Fruit fly (Drosophila melanogaster) whole organism, embryonic: ENCODE results near the gene sosie.

Source experiments
- Aef1 ChIP-seq: fragments of 200-800 bp; sonication (Bioruptor generic); IDR thresholded peaks from 3 replicates; pipeline ENCODE4 v1.3.6; 2022; ENCODE audit warnings: missing biosample characterization, missing genetic modification characterization
- CG10267 ChIP-seq: fragments of 200-800 bp; sonication (Bioruptor generic); optimal IDR thresholded peaks from 2 replicates; lab custom pipeline; 2018; ENCODE audit warnings: missing biosample characterization, mild to moderate bottlenecking, missing genetic modification characterization, moderate library complexity
- CG10321 ChIP-seq: fragments of 200-800 bp; sonication (Bioruptor generic); IDR thresholded peaks from 2 replicates; pipeline ENCODE4 v1.3.6; 2022; ENCODE audit warnings: missing biosample characterization, missing genetic modification characterization
- CG10462 ChIP-seq: fragments of 200-800 bp; sonication (Bioruptor generic); optimal IDR thresholded peaks from 2 replicates; lab custom pipeline; 2016; ENCODE audit warnings: missing biosample characterization, missing genetic modification characterization
- CG12071 ChIP-seq: fragments of 200-800 bp; sonication (Bioruptor generic); optimal IDR thresholded peaks from 3 replicates; lab custom pipeline; 2018; ENCODE audit warnings: missing biosample characterization, mild to moderate bottlenecking, missing genetic modification characterization
- CG13287 ChIP-seq: fragments of 200-800 bp; sonication (Bioruptor generic); IDR thresholded peaks from 2 replicates; pipeline ENCODE4 v1.3.6; 2022; ENCODE audit warnings: missing biosample characterization, missing genetic modification characterization; ENCODE audit not compliant: partially characterized antibody
- CG17385 ChIP-seq: fragments of 200-800 bp; sonication (Bioruptor generic); optimal IDR thresholded peaks from 3 replicates; lab custom pipeline; 2018; ENCODE audit warnings: missing biosample characterization, mild to moderate bottlenecking, missing genetic modification characterization
- CG31441 ChIP-seq: fragments of 200-800 bp; sonication (Bioruptor generic); IDR thresholded peaks from 2 replicates; pipeline ENCODE4 v1.3.6; 2022; ENCODE audit warnings: missing biosample characterization, missing genetic modification characterization
- CG32772 ChIP-seq: fragments of 200-800 bp; sonication (Bioruptor generic); IDR thresholded peaks from 2 replicates; pipeline ENCODE4 v1.3.6; 2022; ENCODE audit warnings: missing biosample characterization, missing genetic modification characterization
- CG4617 ChIP-seq: fragments of 200-800 bp; sonication (Bioruptor generic); optimal IDR thresholded peaks from 3 replicates; lab custom pipeline; 2016; ENCODE audit warnings: missing biosample characterization, missing genetic modification characterization, borderline replicate concordance
- CG4707 ChIP-seq: fragments of 200-800 bp; sonication (Bioruptor generic); optimal IDR thresholded peaks from 2 replicates; lab custom pipeline; 2018; ENCODE audit warnings: missing biosample characterization, mild to moderate bottlenecking, missing genetic modification characterization, moderate library complexity
- CG4854 ChIP-seq: fragments of 200-800 bp; sonication (Bioruptor generic); optimal IDR thresholded peaks from 2 replicates; lab custom pipeline; 2016; ENCODE audit warnings: missing biosample characterization, missing genetic modification characterization, inconsistent platforms
- CG6175 ChIP-seq: fragments of 200-800 bp; sonication (Bioruptor generic); IDR thresholded peaks from 3 replicates; pipeline ENCODE4 v1.3.6; 2022; ENCODE audit warnings: missing biosample characterization, missing genetic modification characterization
- CG6791 ChIP-seq: fragments of 200-800 bp; sonication (Bioruptor generic); IDR thresholded peaks from 3 replicates; pipeline ENCODE4 v1.3.6; 2022; ENCODE audit warnings: missing biosample characterization, missing genetic modification characterization; ENCODE audit not compliant: partially characterized antibody
- CG7556 ChIP-seq: fragments of 200-800 bp; sonication (Bioruptor generic); optimal IDR thresholded peaks from 2 replicates; lab custom pipeline; 2017; ENCODE audit warnings: missing biosample characterization, mild to moderate bottlenecking, missing genetic modification characterization
- CG7786 ChIP-seq: fragments of 200-800 bp; sonication (Bioruptor generic); optimal IDR thresholded peaks from 2 replicates; lab custom pipeline; 2016; ENCODE audit warnings: missing biosample characterization, missing genetic modification characterization
- CG8944 ChIP-seq: fragments of 200-800 bp; sonication (Bioruptor generic); optimal IDR thresholded peaks from 3 replicates; lab custom pipeline; 2016; ENCODE audit warnings: missing biosample characterization, missing genetic modification characterization
- CG9876 ChIP-seq: fragments of 200-800 bp; sonication (Bioruptor generic); optimal IDR thresholded peaks from 2 replicates; lab custom pipeline; 2016; ENCODE audit warnings: missing biosample characterization, missing genetic modification characterization
- CoRest ChIP-seq: fragments of 200-800 bp; sonication (Bioruptor generic); optimal IDR thresholded peaks from 3 replicates; lab custom pipeline; 2018; ENCODE audit warnings: missing biosample characterization, mild to moderate bottlenecking, missing genetic modification characterization, moderate library complexity
- D19A ChIP-seq: fragments of 200-800 bp; optimal IDR thresholded peaks from 3 replicates; lab custom pipeline; 2019; ENCODE audit warnings: missing biosample characterization, mild to moderate bottlenecking, missing genetic modification characterization, moderate library complexity
- Dll ChIP-seq: fragments of 200-800 bp; sonication (Bioruptor generic); IDR thresholded peaks from 4 replicates; pipeline ENCODE4 v1.3.6; 2022; ENCODE audit warnings: missing biosample characterization, missing genetic modification characterization; ENCODE audit not compliant: partially characterized antibody
- Fer2 ChIP-seq: fragments of 200-800 bp; sonication (Bioruptor generic); optimal IDR thresholded peaks from 2 replicates; lab custom pipeline; 2018; ENCODE audit warnings: missing biosample characterization, mild to moderate bottlenecking, missing genetic modification characterization, moderate library complexity
- H15 ChIP-seq: fragments of 200-800 bp; sonication (Bioruptor generic); IDR thresholded peaks from 3 replicates; pipeline ENCODE4 v1.3.6; 2022; ENCODE audit warnings: missing biosample characterization, missing genetic modification characterization
- HmgZ ChIP-seq: fragments of 200-800 bp; sonication (Bioruptor generic); optimal IDR thresholded peaks from 2 replicates; lab custom pipeline; 2018; ENCODE audit warnings: missing biosample characterization, mild to moderate bottlenecking, missing genetic modification characterization
- Hmr ChIP-seq: fragments of 200-800 bp; sonication (Bioruptor generic); optimal IDR thresholded peaks from 3 replicates; lab custom pipeline; 2017; ENCODE audit warnings: mild to moderate bottlenecking, missing biosample characterization, missing genetic modification reagents, missing genetic modification characterization
- Hr3 ChIP-seq: fragments of 200-800 bp; sonication (Bioruptor generic); optimal IDR thresholded peaks from 3 replicates; lab custom pipeline; 2016; ENCODE audit warnings: missing biosample characterization, missing genetic modification characterization
- Kr ChIP-seq: fragments of 200-800 bp; sonication (Bioruptor generic); optimal IDR thresholded peaks from 2 replicates; lab custom pipeline; 2017; ENCODE audit warnings: missing biosample characterization, mild to moderate bottlenecking, missing genetic modification characterization
- MBD-R2 ChIP-seq: fragments of 200-800 bp; sonication (Bioruptor generic); IDR thresholded peaks from 2 replicates; pipeline ENCODE4 v1.3.6; 2022; ENCODE audit warnings: missing biosample characterization, missing genetic modification characterization
- Med ChIP-seq: fragments of 200-800 bp; sonication (Bioruptor generic); peaks from one replicate; lab custom pipeline; 2016; ENCODE audit warnings: missing biosample characterization, missing genetic modification characterization, mild to moderate bottlenecking, inconsistent platforms, moderate library complexity
- Ravus ChIP-seq: fragments of 200-800 bp; sonication (Bioruptor generic); IDR thresholded peaks from 2 replicates; pipeline ENCODE4 v1.3.6; 2022; ENCODE audit warnings: missing biosample characterization, missing genetic modification characterization
- Six4 ChIP-seq: fragments of 200-800 bp; sonication (Bioruptor generic); optimal IDR thresholded peaks from 2 replicates; lab custom pipeline; 2016; ENCODE audit warnings: missing biosample characterization, missing genetic modification characterization
- Tbp ChIP-seq: fragments of >200 bp; optimal IDR thresholded peaks from 2 replicates; lab custom pipeline; 2018; ENCODE audit warnings: missing biosample characterization, missing genetic modification characterization
- ase ChIP-seq: fragments of 200-800 bp; sonication (Bioruptor generic); IDR thresholded peaks from 3 replicates; pipeline ENCODE4 v1.3.6; 2022; ENCODE audit warnings: missing biosample characterization, missing genetic modification characterization
- cg ChIP-seq: fragments of 200-800 bp; sonication (Bioruptor generic); optimal IDR thresholded peaks from 3 replicates; lab custom pipeline; 2019; ENCODE audit warnings: missing biosample characterization, mild to moderate bottlenecking, missing genetic modification characterization, moderate library complexity
- emc ChIP-seq: fragments of 200-800 bp; sonication (Bioruptor generic); optimal IDR thresholded peaks from 2 replicates; lab custom pipeline; 2016; ENCODE audit warnings: missing biosample characterization, missing genetic modification characterization
- eve ChIP-seq, 2 experiments: fragments of >200 bp; optimal IDR thresholded peaks; 2 replicates each; lab custom pipeline; 2017; ENCODE audit warnings: missing biosample characterization in 2 of 2, missing genetic modification characterization in 2 of 2
- ewg ChIP-seq: fragments of 200-800 bp; sonication (Bioruptor generic); optimal IDR thresholded peaks from 3 replicates; lab custom pipeline; 2017; ENCODE audit warnings: mild to moderate bottlenecking, missing biosample characterization, missing genetic modification reagents, missing genetic modification characterization
- exex ChIP-seq: fragments of 200-800 bp; sonication (Bioruptor generic); optimal IDR thresholded peaks from 4 replicates; lab custom pipeline; 2018; ENCODE audit warnings: missing biosample characterization, mild to moderate bottlenecking, missing genetic modification characterization, moderate library complexity
- jing ChIP-seq: fragments of 200-800 bp; sonication (Bioruptor generic); optimal IDR thresholded peaks from 2 replicates; lab custom pipeline; 2018; ENCODE audit warnings: missing biosample characterization, mild to moderate bottlenecking, missing genetic modification characterization
- sens ChIP-seq: fragments of 200-800 bp; sonication (Bioruptor generic); peaks from one replicate; lab custom pipeline; 2016; ENCODE audit warnings: missing biosample characterization, missing genetic modification characterization
- sens-2 ChIP-seq: fragments of 200-800 bp; sonication (Bioruptor generic); IDR thresholded peaks from 2 replicates; pipeline ENCODE4 v1.3.6; 2022; ENCODE audit warnings: missing biosample characterization, missing genetic modification characterization
- shn ChIP-seq: fragments of 200-800 bp; sonication (Bioruptor generic); optimal IDR thresholded peaks from 3 replicates; lab custom pipeline; 2016; ENCODE audit warnings: missing biosample characterization, missing genetic modification characterization
- slbo ChIP-seq: fragments of 200-800 bp; sonication (Bioruptor generic); IDR thresholded peaks from 2 replicates; pipeline ENCODE4 v1.3.6; 2022; ENCODE audit warnings: missing biosample characterization, missing genetic modification characterization
- sug ChIP-seq: fragments of 200-800 bp; optimal IDR thresholded peaks from 2 replicates; lab custom pipeline; 2019; ENCODE audit warnings: missing biosample characterization, mild to moderate bottlenecking, missing genetic modification characterization, moderate library complexity
- tap ChIP-seq: fragments of 200-800 bp; optimal IDR thresholded peaks from 3 replicates; lab custom pipeline; 2019; ENCODE audit warnings: missing biosample characterization, mild to moderate bottlenecking, missing genetic modification characterization, moderate library complexity
- tll ChIP-seq, 2 experiments: fragments of 200-800 bp in 1 of 2; fragments of >200 bp in 1 of 2; sonication (Bioruptor generic) in 1 of 2; optimal IDR thresholded peaks; 2 replicates each; lab custom pipeline; 2017 to 2019; ENCODE audit warnings: missing biosample characterization in 2 of 2, missing genetic modification characterization in 2 of 2, mild to moderate bottlenecking in 1 of 2, moderate library complexity in 1 of 2
- toy ChIP-seq: fragments of 200-800 bp; sonication (Bioruptor generic); IDR thresholded peaks from 2 replicates; pipeline ENCODE4 v1.3.6; 2022; ENCODE audit warnings: missing biosample characterization, missing genetic modification characterization
- trh ChIP-seq: fragments of 200-800 bp; sonication (Bioruptor generic); optimal IDR thresholded peaks from 2 replicates; lab custom pipeline; 2016; ENCODE audit warnings: missing biosample characterization, missing genetic modification characterization
- tup ChIP-seq: fragments of 200-800 bp; sonication (Bioruptor generic); optimal IDR thresholded peaks from 2 replicates; lab custom pipeline; 2016; ENCODE audit warnings: missing biosample characterization, mild to moderate bottlenecking, missing genetic modification characterization, moderate library complexity
- vnd ChIP-seq: fragments of 200-800 bp; sonication (Bioruptor generic); IDR thresholded peaks from 3 replicates; pipeline ENCODE4 v1.3.6; 2022; ENCODE audit warnings: missing biosample characterization, missing genetic modification characterization; ENCODE audit not compliant: partially characterized antibody

sosie gene

dm6 chr3R:24864719-24865400 lies 31.1 kb downstream of the sosie start, which contains the start of the genes Srg1 and Elal (continued):
- TF ChIP-seq CG4617 (GFP tag; lab: Kevin White, UChicago) = no peak
- no peak for TF ChIP-seq CG4707
- TF ChIP-seq CG12071 (GFP tag; lab: Kevin White, UChicago) = no peak
- peak; percentile 0 for TF ChIP-seq CG17385 (GFP tag; lab: Kevin White, UChicago)
- TF ChIP-seq cg = no peak
- TF ChIP-seq emc (GFP tag; lab: Kevin White, UChicago) = no peak
- no peak for TF ChIP-seq Hr3 (GFP tag; lab: Kevin White, UChicago)
- TF ChIP-seq CG32772 (GFP tag; lab: Robert Waterston, UW) = no peak
- TF ChIP-seq HmgZ (tag; lab: Kevin White, UChicago) = no peak
- no peak for TF ChIP-seq trh (GFP tag; lab: Kevin White, UChicago)
- no peak for TF ChIP-seq tup (GFP tag; lab: Kevin White, UChicago)
- TF ChIP-seq CG4854 (GFP tag; lab: Kevin White, UChicago) = no peak
- TF ChIP-seq CG31441 (GFP tag; lab: Robert Waterston, UW) = no peak
- TF ChIP-seq Dll = no peak
- no peak for TF ChIP-seq vnd (GFP tag; lab: Robert Waterston, UW)
- no peak for TF ChIP-seq D19A (tag; lab: Kevin White, UChicago)
- TF ChIP-seq tap = no peak
- TF ChIP-seq jing (GFP tag; lab: Kevin White, UChicago) = no peak
- no peak for TF ChIP-seq H15 (GFP tag; lab: Robert Waterston, UW)
- 0 out of 2 replicates have a peak, but pooled peaks have one; percentile 12 for TF ChIP-seq toy (GFP tag; lab: Robert Waterston, UW)
- no peak for TF ChIP-seq tll (GFP tag; optimal IDR thresholded peaks at IDR 0.05; lab: Kevin White, UChicago)
- TF ChIP-seq eve (GFP tag; optimal IDR thresholded peaks at IDR 0.05; lab: Kevin White, UChicago) = no peak
- TF ChIP-seq MBD-R2 (GFP tag; lab: Robert Waterston, UW) = no peak; the same call in 1 of the 2 replicates
- TF ChIP-seq Hmr (GFP tag; lab: Kevin White, UChicago) = peak; percentile 14
- TF ChIP-seq CG10267 (tag; lab: Kevin White, UChicago) = peak; percentile 32
- no peak for TF ChIP-seq CG10462 (GFP tag; lab: Kevin White, UChicago)
- TF ChIP-seq CoRest = peak; percentile 41
- TF ChIP-seq CG8944 (GFP tag; lab: Kevin White, UChicago) = no peak
- peak; percentile 51 for TF ChIP-seq sug (tag; lab: Kevin White, UChicago)
- TF ChIP-seq Aef1 (GFP tag; lab: Robert Waterston, UW) = no peak
- no peak for TF ChIP-seq Tbp (GFP tag; lab: Kevin White, UChicago)
- TF ChIP-seq Med (GFP tag; lab: Kevin White, UChicago) = peak; percentile 63
- TF ChIP-seq Fer2 (tag; lab: Kevin White, UChicago) = peak; percentile 6
- no peak for TF ChIP-seq ewg (GFP tag; lab: Kevin White, UChicago)
- TF ChIP-seq CG9876 (GFP tag; lab: Kevin White, UChicago) = no peak
- TF ChIP-seq slbo (GFP tag; lab: Robert Waterston, UW) = peak; percentile 68; the same call in 1 of the 2 replicates
- TF ChIP-seq exex = no peak
- no peak for TF ChIP-seq Kr (GFP tag; lab: Kevin White, UChicago)
- no peak for TF ChIP-seq CG10321 (GFP tag; lab: Robert Waterston, UW)
- TF ChIP-seq sens = peak; percentile 88
- no peak for TF ChIP-seq Ravus
- no peak for TF ChIP-seq CG6791 (GFP tag; lab: Robert Waterston, UW)
- no peak for TF ChIP-seq CG13287 (GFP tag; lab: Robert Waterston, UW)
- no peak for TF ChIP-seq ase (GFP tag; lab: Robert Waterston, UW)
- TF ChIP-seq CG6175 = no peak
- TF ChIP-seq sens-2 = no peak
- no peak for TF ChIP-seq CG7786 (GFP tag; lab: Kevin White, UChicago)
- TF ChIP-seq shn = no peak
- peak; percentile 33 for TF ChIP-seq CG7556
- no peak for TF ChIP-seq Six4 (GFP tag; lab: Kevin White, UChicago)
